Worm (Caenorhabditis elegans) whole organism, L1 larva: Measurements from ENCODE around the gene hil-1.

Experiments
- C34B4.2 ChIP-seq: sonication (generic microtip); optimal IDR thresholded peaks from 2 replicates; lab custom pipeline; 2017; ENCODE audit warnings: mild to moderate bottlenecking, missing genetic modification characterization, missing compliant biosample characterization
- F16B12.6 ChIP-seq: fragments of 150-350 bp; optimal IDR thresholded peaks from 2 replicates; lab custom pipeline; 2014; ENCODE audit warnings: missing biosample characterization, missing genetic modification characterization
- Y116A8C.19 ChIP-seq: sonication (generic microtip); optimal IDR thresholded peaks from 2 replicates; lab custom pipeline; 2016; ENCODE audit warnings: missing compliant biosample characterization, missing genetic modification characterization, borderline replicate concordance
- aha-1 ChIP-seq: fragments of 150-350 bp; optimal IDR thresholded peaks from 2 replicates; lab custom pipeline; 2014; ENCODE audit warnings: missing biosample characterization, missing genetic modification characterization
- ama-1 ChIP-seq: fragments of 150-350 bp; optimal IDR thresholded peaks from 2 replicates; lab custom pipeline; 2014
- blmp-1 ChIP-seq: fragments of 150-350 bp; optimal IDR thresholded peaks from 2 replicates; lab custom pipeline; 2014; ENCODE audit warnings: missing biosample characterization, missing genetic modification characterization
- ceh-63 ChIP-seq: fragments of 200-800 bp; sonication (Bioruptor generic); optimal IDR thresholded peaks from 2 replicates; lab custom pipeline; 2018; ENCODE audit warnings: mild to moderate bottlenecking, missing genetic modification characterization, missing compliant biosample characterization
- ceh-88 ChIP-seq: fragments of 200-800 bp; sonication (Bioruptor generic); IDR thresholded peaks from 2 replicates; pipeline ENCODE4 v1.3.6; 2022; ENCODE audit warnings: missing genetic modification characterization, missing compliant biosample characterization
- dsc-1 ChIP-seq: sonication (generic microtip); optimal IDR thresholded peaks from 2 replicates; lab custom pipeline; 2016; ENCODE audit warnings: mild to moderate bottlenecking, missing genetic modification characterization, missing compliant biosample characterization
- efl-1 ChIP-seq, 4 experiments: fragments of 150-350 bp; optimal IDR thresholded peaks in 3 of 4; peaks in 1 of 4; 1 replicate in 1 of 4; 2 replicates in 3 of 4; lab custom pipeline; 2014; ENCODE audit warnings: missing biosample characterization in 2 of 4, missing genetic modification characterization in 2 of 4, missing genetic modification reagents in 2 of 4
- egl-13 ChIP-seq: sonication (generic microtip); optimal IDR thresholded peaks from 2 replicates; lab custom pipeline; 2016; ENCODE audit warnings: missing genotype, missing genetic modification reagents, missing genetic modification characterization, missing compliant biosample characterization
- elt-2 ChIP-seq: sonication (generic microtip); optimal IDR thresholded peaks from 2 replicates; lab custom pipeline; 2016; ENCODE audit warnings: missing genetic modification characterization, mild to moderate bottlenecking, inconsistent platforms, missing compliant biosample characterization, missing genetic modification reagents
- ets-5 ChIP-seq: fragments of 200-800 bp; sonication (Bioruptor generic); IDR thresholded peaks from 2 replicates; pipeline ENCODE4 v1.3.6; 2022; ENCODE audit warnings: missing genetic modification characterization, missing compliant biosample characterization
- grh-1 ChIP-seq: fragments of 200-800 bp; sonication (Bioruptor generic); IDR thresholded peaks from 2 replicates; pipeline ENCODE4 v1.3.6; 2022; ENCODE audit warnings: missing genetic modification reagents, missing genetic modification characterization, missing compliant biosample characterization
- hlh-4 ChIP-seq: sonication (generic microtip); optimal IDR thresholded peaks from 2 replicates; lab custom pipeline; 2016; ENCODE audit warnings: mild to moderate bottlenecking, missing genetic modification characterization, missing compliant biosample characterization
- hpl-2 ChIP-seq: fragments of 150-350 bp; optimal IDR thresholded peaks from 2 replicates; lab custom pipeline; 2014; ENCODE audit warnings: missing biosample characterization, missing genetic modification reagents, missing genetic modification characterization
- irx-1 ChIP-seq: sonication (generic microtip); optimal IDR thresholded peaks from 2 replicates; lab custom pipeline; 2016; ENCODE audit warnings: missing genetic modification characterization, missing compliant biosample characterization
- isw-1 ChIP-seq: fragments of 200-800 bp; sonication (Bioruptor generic); IDR thresholded peaks from 2 replicates; pipeline ENCODE4 v1.3.6; 2022; ENCODE audit warnings: missing genetic modification characterization, missing compliant biosample characterization
- jun-1 ChIP-seq: fragments of 150-350 bp; optimal IDR thresholded peaks from 2 replicates; lab custom pipeline; 2014; ENCODE audit warnings: missing biosample characterization, missing genetic modification reagents, missing genetic modification characterization
- lin-13 ChIP-seq: fragments of 150-350 bp; optimal IDR thresholded peaks from 2 replicates; lab custom pipeline; 2014; ENCODE audit warnings: missing biosample characterization, missing genetic modification reagents, missing genetic modification characterization
- lin-14 ChIP-seq: fragments of 200-800 bp; sonication (Bioruptor generic); optimal IDR thresholded peaks from 2 replicates; lab custom pipeline; 2018; ENCODE audit warnings: mild to moderate bottlenecking, missing genetic modification characterization, moderate library complexity, missing compliant biosample characterization
- lir-3 ChIP-seq: sonication (generic microtip); optimal IDR thresholded peaks from 2 replicates; lab custom pipeline; 2016; ENCODE audit warnings: mild to moderate bottlenecking, missing genetic modification characterization, moderate library complexity, missing compliant biosample characterization; ENCODE audit not compliant: poor library complexity
- lsy-2 ChIP-seq, 2 experiments: fragments of 150-350 bp; optimal IDR thresholded peaks; 2 replicates each; lab custom pipeline; 2014; ENCODE audit warnings: missing biosample characterization in 2 of 2, missing genetic modification characterization in 2 of 2
- mab-9 ChIP-seq: fragments of 200-800 bp; sonication (Bioruptor generic); IDR thresholded peaks from 2 replicates; pipeline ENCODE4 v1.3.6; 2022; ENCODE audit warnings: missing genetic modification reagents, missing genetic modification characterization, missing compliant biosample characterization
- mep-1 ChIP-seq: fragments of 150-350 bp; optimal IDR thresholded peaks from 2 replicates; lab custom pipeline; 2014; ENCODE audit warnings: missing biosample characterization, missing genetic modification characterization
- nhr-11 ChIP-seq: fragments of 150-350 bp; optimal IDR thresholded peaks from 2 replicates; lab custom pipeline; 2014; ENCODE audit warnings: missing biosample characterization, missing genetic modification characterization
- nhr-12 ChIP-seq: sonication (generic microtip); optimal IDR thresholded peaks from 2 replicates; lab custom pipeline; 2017; ENCODE audit warnings: missing biosample characterization, missing genetic modification characterization
- nhr-19 ChIP-seq: fragments of 200-800 bp; sonication (Bioruptor generic); conservative IDR thresholded peaks from 2 replicates; pipeline ENCODE4 v1.3.6; 2022; ENCODE audit warnings: missing genetic modification characterization, missing compliant biosample characterization
- nhr-71 ChIP-seq: sonication (generic microtip); optimal IDR thresholded peaks from 2 replicates; lab custom pipeline; 2016; ENCODE audit warnings: mild to moderate bottlenecking, missing genetic modification characterization, moderate library complexity, missing compliant biosample characterization
- nhr-77 ChIP-seq: fragments of 150-350 bp; optimal IDR thresholded peaks from 2 replicates; lab custom pipeline; 2014; ENCODE audit warnings: missing biosample characterization, missing genetic modification characterization
- nhr-84 ChIP-seq: sonication (generic microtip); optimal IDR thresholded peaks from 2 replicates; lab custom pipeline; 2017; ENCODE audit warnings: missing biosample characterization, missing genetic modification characterization
- nhr-85 ChIP-seq: sonication (generic microtip); peaks from one replicate; lab custom pipeline; 2016; ENCODE audit warnings: missing genetic modification characterization, inconsistent platforms, missing compliant biosample characterization
- nhr-90 ChIP-seq: sonication (generic microtip); optimal IDR thresholded peaks from 2 replicates; lab custom pipeline; 2016; ENCODE audit warnings: mild to moderate bottlenecking, missing genetic modification characterization, missing compliant biosample characterization; ENCODE audit not compliant: poor library complexity
- pag-3 ChIP-seq: sonication (generic microtip); optimal IDR thresholded peaks from 2 replicates; lab custom pipeline; 2017; ENCODE audit warnings: missing genetic modification characterization, mild to moderate bottlenecking, missing compliant biosample characterization, antibody characterized with exemption, borderline replicate concordance; ENCODE audit not compliant: insufficient read depth
- skn-1 ChIP-seq: fragments of 150-350 bp; optimal IDR thresholded peaks from 2 replicates; lab custom pipeline; 2014; ENCODE audit warnings: missing biosample characterization, missing genetic modification characterization
- snpc-4 ChIP-seq: fragments of 150-350 bp; optimal IDR thresholded peaks from 2 replicates; lab custom pipeline; 2014; ENCODE audit warnings: missing biosample characterization, missing genetic modification characterization
- snu-23 ChIP-seq: sonication (generic microtip); optimal IDR thresholded peaks from 2 replicates; lab custom pipeline; 2016; ENCODE audit warnings: missing genetic modification characterization, missing compliant biosample characterization
- sox-4 ChIP-seq: sonication (generic microtip); optimal IDR thresholded peaks from 2 replicates; lab custom pipeline; 2016; ENCODE audit warnings: missing genetic modification characterization, missing compliant biosample characterization
- tbx-2 ChIP-seq: sonication (generic microtip); optimal IDR thresholded peaks from 2 replicates; lab custom pipeline; 2016; ENCODE audit warnings: missing genetic modification characterization, missing compliant biosample characterization
- unc-30 ChIP-seq: sonication (generic microtip); optimal IDR thresholded peaks from 2 replicates; lab custom pipeline; 2017; ENCODE audit warnings: missing biosample characterization, missing genetic modification characterization
- unc-62 ChIP-seq: fragments of 150-350 bp; optimal IDR thresholded peaks from 2 replicates; lab custom pipeline; 2014; ENCODE audit warnings: missing biosample characterization, missing genetic modification reagents, missing genetic modification characterization
- zip-4 ChIP-seq: fragments of 200-800 bp; sonication (Bioruptor generic); optimal IDR thresholded peaks from 2 replicates; lab custom pipeline; 2018; ENCODE audit warnings: mild to moderate bottlenecking, missing genetic modification characterization, moderate library complexity, missing compliant biosample characterization
- ztf-4 ChIP-seq: fragments of 150-350 bp; optimal IDR thresholded peaks from 2 replicates; lab custom pipeline; 2014; ENCODE audit warnings: missing biosample characterization, missing genetic modification characterization

hil-1 gene

DNA sequence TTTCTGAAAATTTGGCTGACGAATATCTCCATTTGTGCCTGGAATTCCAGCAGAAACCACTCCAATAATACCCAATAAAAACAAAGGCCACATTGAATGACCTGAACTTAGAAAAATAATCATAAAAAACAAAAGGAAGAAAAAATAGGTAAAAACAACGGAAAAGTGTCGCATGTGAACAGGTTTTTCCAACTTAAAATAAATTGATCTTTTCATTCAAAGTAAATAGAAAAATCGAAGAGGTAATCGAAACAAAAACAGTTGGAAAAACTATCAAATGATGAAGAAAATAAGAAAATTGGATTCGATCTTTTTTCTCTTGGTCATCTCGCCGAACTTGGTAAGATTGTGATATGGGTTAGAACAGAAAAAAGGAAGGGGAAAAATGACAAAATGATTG lies 28.1 kb upstream of the hil-1 start, which contains the start of gene zmp-4:
Gene zmp-4 (minus strand): TSS at position 101 of the 400 bp plus-strand sequence.
- TF ChIP-seq tbx-2 (tag; lab: Kevin White, UChicago) (no peak), nhr-19 (GFP tag; lab: Robert Waterston, UW) (no peak), unc-62 (no peak), skn-1 (tag; lab: Kevin White, UChicago) (no peak), zip-4 (GFP tag; lab: Kevin White, UChicago) (no peak), lin-14 (GFP tag; lab: Kevin White, UChicago) (no peak), dsc-1 (no peak), elt-2 (tag; lab: Kevin White, UChicago) (no peak), nhr-85 (tag; lab: Kevin White, UChicago) (peak; percentile 37), C34B4.2 (tag; lab: Kevin White, UChicago) (no peak), snu-23 (no peak), nhr-84 (no peak), mep-1 (tag; lab: Kevin White, UChicago) (no peak), blmp-1 (tag; lab: Kevin White, UChicago) (peak; percentile 34)

DNA sequence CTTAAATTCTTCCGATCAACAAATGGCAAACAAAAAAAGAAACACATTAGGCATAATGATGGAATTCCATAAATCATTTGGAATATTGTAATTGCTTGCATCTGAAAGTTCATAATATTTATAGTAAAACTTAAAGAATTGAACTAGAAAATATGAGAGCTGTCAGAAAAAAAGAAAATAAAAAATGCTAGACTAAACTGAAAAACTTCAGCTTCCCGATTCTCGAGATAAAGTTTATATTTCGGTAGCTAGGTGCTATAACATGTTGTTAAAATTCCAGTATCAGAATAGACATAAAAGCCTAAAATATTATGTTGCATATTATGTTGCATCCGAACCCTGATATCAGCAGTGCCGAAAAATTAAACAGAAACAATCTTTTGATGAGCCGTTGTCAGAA lies 25.5 kb upstream of the hil-1 start, which contains the start of gene srg-54:
Gene srg-54 (minus strand): TSS at position 101 of the 400 bp plus-strand sequence.
- TF ChIP-seq irx-1: no peak
- no peak for TF ChIP-seq lsy-2 (tag; optimal IDR thresholded peaks at IDR 0.05; lab: Kevin White, UChicago)
- TF ChIP-seq jun-1: no peak
- no peak for TF ChIP-seq hpl-2 (GFP tag; lab: Kevin White, UChicago)
- TF ChIP-seq ceh-63 (GFP tag; lab: Kevin White, UChicago): no peak
- TF ChIP-seq nhr-11 (tag; lab: Kevin White, UChicago): no peak
- no peak for TF ChIP-seq zip-4 (GFP tag; lab: Kevin White, UChicago)
- TF ChIP-seq nhr-84: no peak
- TF ChIP-seq Y116A8C.19 (tag; lab: Kevin White, UChicago): no peak
- no peak for TF ChIP-seq lir-3 (tag; lab: Kevin White, UChicago)
- TF ChIP-seq F16B12.6: no peak
- TF ChIP-seq ceh-88 (GFP tag; lab: Robert Waterston, UW): no peak
- no peak for TF ChIP-seq aha-1 (tag; lab: Kevin White, UChicago)
- no peak for TF ChIP-seq hlh-4 (tag; lab: Kevin White, UChicago)
- no peak for TF ChIP-seq ama-1 (lab: Kevin White, UChicago)
- no peak for TF ChIP-seq pag-3
- TF ChIP-seq sox-4 (tag; lab: Kevin White, UChicago): no peak
- no peak for TF ChIP-seq nhr-71
- no peak for TF ChIP-seq nhr-90
- no peak for TF ChIP-seq nhr-12 (tag; lab: Kevin White, UChicago)
- TF ChIP-seq, all 84 proteins: peak for 0

DNA sequence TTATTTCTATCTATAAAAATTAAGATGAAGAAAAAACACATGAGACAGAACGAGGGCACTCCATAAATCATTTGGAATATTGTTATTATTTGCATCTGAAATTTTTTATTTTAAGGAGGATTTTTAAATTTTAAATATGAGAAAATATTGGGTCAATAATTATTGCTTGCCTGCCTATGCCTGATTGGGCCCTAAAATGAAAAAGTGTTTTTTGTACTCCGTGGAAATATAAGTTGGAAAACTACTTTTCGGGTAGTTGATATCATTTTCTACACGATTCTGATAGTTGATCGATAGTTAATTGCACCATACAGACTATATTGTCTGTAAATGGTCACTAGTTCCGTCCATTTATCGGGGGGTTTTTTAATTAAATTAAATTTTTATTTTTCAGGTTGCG lies 21.3 kb upstream of the hil-1 start, which contains the start of gene srg-55:
Gene srg-55 (minus strand): TSS at position 101 of the 400 bp plus-strand sequence.
- no peak for TF ChIP-seq blmp-1 (tag; lab: Kevin White, UChicago)
- no peak for TF ChIP-seq nhr-19 (GFP tag; lab: Robert Waterston, UW)
- TF ChIP-seq unc-30 (tag; lab: Kevin White, UChicago): no peak
- TF ChIP-seq efl-1 (optimal IDR thresholded peaks at IDR 0.05; lab: Kevin White, UChicago): no peak
- TF ChIP-seq efl-1 (GFP tag; optimal IDR thresholded peaks at IDR 0.05 in 1 of 2; lab: Kevin White, UChicago): no peak
- no peak for TF ChIP-seq nhr-77
- TF ChIP-seq isw-1 (GFP tag; lab: Robert Waterston, UW): no peak
- no peak for TF ChIP-seq grh-1 (GFP tag; lab: Robert Waterston, UW)
- TF ChIP-seq egl-13: no peak
- TF ChIP-seq ztf-4 (tag; lab: Kevin White, UChicago): no peak
- no peak for TF ChIP-seq ceh-88 (GFP tag; lab: Robert Waterston, UW)
- no peak for TF ChIP-seq jun-1
- TF ChIP-seq elt-2 (tag; lab: Kevin White, UChicago): no peak
- no peak for TF ChIP-seq ets-5
- TF ChIP-seq F16B12.6: no peak
- no peak for TF ChIP-seq mab-9 (GFP tag; lab: Robert Waterston, UW)
- no peak for TF ChIP-seq ceh-63 (GFP tag; lab: Kevin White, UChicago)
- TF ChIP-seq snpc-4 (tag; lab: Kevin White, UChicago): no peak
- TF ChIP-seq lin-13 (GFP tag; lab: Kevin White, UChicago): no peak
- TF ChIP-seq nhr-85 (tag; lab: Kevin White, UChicago): no peak
